Worm (Caenorhabditis elegans) whole organism, L4/young adult: Measurements from ENCODE around the gene ZK380.4.

Experiments
- W03F9.2 ChIP-seq: fragments of 150-350 bp; optimal IDR thresholded peaks from 2 replicates; lab custom pipeline; 2014; ENCODE audit warnings: missing biosample characterization, missing genetic modification characterization
- him-1 ChIP-seq: sonication (generic microtip); optimal IDR thresholded peaks from 2 replicates; lab custom pipeline; 2016; ENCODE audit warnings: missing genotype, missing genetic modification reagents, missing genetic modification characterization, missing compliant biosample characterization

DNA sequence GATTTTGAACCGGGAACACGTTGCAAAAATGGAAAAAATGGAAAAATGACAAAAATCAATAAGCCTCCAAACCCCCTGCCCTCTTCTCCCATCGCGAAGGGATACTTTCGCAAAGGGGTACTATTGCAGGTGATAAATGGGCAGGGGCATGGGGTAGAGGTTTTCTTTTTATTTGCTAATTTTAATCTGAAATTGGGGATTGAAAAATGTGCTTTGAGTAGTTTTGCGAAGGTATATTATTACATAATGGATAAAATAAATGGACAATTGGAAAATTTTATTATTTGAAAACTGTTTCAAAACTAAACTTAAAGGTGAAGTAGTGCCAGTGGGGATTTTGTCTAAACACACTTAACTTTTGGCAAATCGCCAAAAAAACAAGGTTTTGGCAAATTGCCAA is 24.8 kb downstream of the ZK380.4 start:
- TF ChIP-seq him-1 (tag; lab: Kevin White, UChicago) (peak; percentile 98), W03F9.2 (peak; percentile 97)
